Worm (Caenorhabditis elegans) whole organism, midembryonic: ENCODE data around the gene asp-15.

Experiments used
- T22C8.4 ChIP-seq: fragments of 200-800 bp; sonication (Bioruptor generic); IDR thresholded peaks from 2 replicates; pipeline ENCODE4 v1.3.6; 2022; ENCODE audit warnings: missing genetic modification characterization, missing compliant biosample characterization
- cog-1 ChIP-seq: sonication (generic microtip); optimal IDR thresholded peaks from 2 replicates; lab custom pipeline; 2016; ENCODE audit warnings: missing genetic modification characterization, missing compliant biosample characterization
- flt-1 ChIP-seq: fragments of 200-800 bp; sonication (Bioruptor generic); IDR thresholded peaks from 2 replicates; pipeline ENCODE4 v1.3.6; 2022; ENCODE audit warnings: missing genetic modification characterization, missing compliant biosample characterization
- klf-2 ChIP-seq: fragments of 200-800 bp; sonication (Bioruptor generic); conservative IDR thresholded peaks from 2 replicates; pipeline ENCODE4 v1.3.6; 2022; ENCODE audit warnings: missing genetic modification reagents, missing genetic modification characterization, missing compliant biosample characterization
- med-1 ChIP-seq: sonication (generic microtip); optimal IDR thresholded peaks from 2 replicates; lab custom pipeline; 2017; ENCODE audit warnings: missing genetic modification characterization, mild to moderate bottlenecking, missing compliant biosample characterization, antibody characterized with exemption, missing genetic modification reagents; ENCODE audit not compliant: insufficient read depth
- ref-1 ChIP-seq: fragments of 200-800 bp; sonication (Bioruptor generic); conservative IDR thresholded peaks from 2 replicates; pipeline ENCODE4 v1.3.6; 2022; ENCODE audit warnings: missing genetic modification reagents, missing genetic modification characterization, missing compliant biosample characterization
- tab-1 ChIP-seq: fragments of 200-800 bp; sonication (Bioruptor generic); IDR thresholded peaks from 2 replicates; pipeline ENCODE4 v1.3.6; 2022; ENCODE audit warnings: missing genetic modification characterization, missing compliant biosample characterization
- ztf-23 ChIP-seq: fragments of 200-800 bp; sonication (Bioruptor generic); IDR thresholded peaks from 2 replicates; pipeline ENCODE4 v1.3.6; 2022; ENCODE audit warnings: missing genetic modification reagents, missing genetic modification characterization, missing compliant biosample characterization

DNA sequence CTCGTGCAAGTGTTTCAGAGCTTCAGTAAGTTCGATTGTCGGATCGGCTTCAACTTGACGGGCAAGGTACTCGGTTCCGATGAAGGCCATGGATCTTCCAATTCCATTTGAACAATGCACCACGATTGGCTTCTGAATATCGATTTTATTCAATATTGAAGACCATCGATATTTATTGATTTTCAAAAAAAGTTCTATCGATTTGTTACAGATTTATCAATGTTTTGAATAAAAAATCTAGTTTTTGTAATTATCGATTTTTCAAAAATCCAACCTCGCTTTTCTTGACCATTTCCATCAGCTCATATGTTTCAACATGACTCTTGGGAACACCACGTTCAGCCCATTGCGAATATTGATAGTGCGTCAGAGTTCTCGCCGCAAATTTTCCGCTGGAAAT lies 24.2 kb upstream of the asp-15 start:
- TF ChIP-seq med-1 (GFP tag; lab: Kevin White, UChicago) (no peak), klf-2 (GFP tag; lab: Robert Waterston, UW) (no peak), ref-1 (GFP tag; lab: Robert Waterston, UW) (no peak), ztf-23 (GFP tag; lab: Robert Waterston, UW) (no peak), tab-1 (GFP tag; lab: Robert Waterston, UW) (no peak), cog-1 (tag; lab: Kevin White, UChicago) (no peak), flt-1 (no peak), T22C8.4 (GFP tag; lab: Robert Waterston, UW) (0 out of 2 replicates have a peak, but pooled peaks have one; percentile 7)
